Fruit fly (Drosophila melanogaster) whole organism, embryonic: ENCODE data around the gene CG13707.
A peak's percentile ranks its signal among the peaks of the same experiment; 100 is the strongest.

Experiments
- Adf1 ChIP-seq: fragments of 200-800 bp; sonication (Bioruptor generic); IDR thresholded peaks from 2 replicates; pipeline ENCODE4 v1.3.6; 2022; ENCODE audit warnings: missing biosample characterization, missing genetic modification characterization
- BEAF-32 ChIP-seq: fragments of 200-800 bp; sonication (Bioruptor generic); optimal IDR thresholded peaks from 3 replicates; lab custom pipeline; 2017; ENCODE audit warnings: missing biosample characterization, missing genetic modification characterization, mild to moderate bottlenecking, moderate library complexity, missing genetic modification reagents
- CG10321 ChIP-seq: fragments of 200-800 bp; sonication (Bioruptor generic); IDR thresholded peaks from 2 replicates; pipeline ENCODE4 v1.3.6; 2022; ENCODE audit warnings: missing biosample characterization, missing genetic modification characterization
- CG10654 ChIP-seq: fragments of 200-800 bp; sonication (Bioruptor generic); optimal IDR thresholded peaks from 2 replicates; lab custom pipeline; 2016; ENCODE audit warnings: missing biosample characterization, missing genetic modification characterization
- CG11085 ChIP-seq: fragments of 200-800 bp; sonication (Bioruptor generic); IDR thresholded peaks from 2 replicates; pipeline ENCODE4 v1.3.6; 2022; ENCODE audit warnings: missing biosample characterization, missing genetic modification characterization
- CG14050 ChIP-seq: fragments of 200-800 bp; sonication (Bioruptor generic); IDR thresholded peaks from 3 replicates; pipeline ENCODE4 v1.3.6; 2022; ENCODE audit warnings: missing biosample characterization, missing genetic modification characterization
- CG17186 ChIP-seq: fragments of 200-800 bp; sonication (Bioruptor generic); optimal IDR thresholded peaks from 3 replicates; lab custom pipeline; 2017; ENCODE audit warnings: missing biosample characterization, missing genetic modification reagents, missing genetic modification characterization
- CG17385 ChIP-seq: fragments of 200-800 bp; sonication (Bioruptor generic); optimal IDR thresholded peaks from 3 replicates; lab custom pipeline; 2018; ENCODE audit warnings: missing biosample characterization, mild to moderate bottlenecking, missing genetic modification characterization
- CG2202 ChIP-seq: fragments of 200-800 bp; sonication (Bioruptor generic); optimal IDR thresholded peaks from 2 replicates; lab custom pipeline; 2018; ENCODE audit warnings: missing biosample characterization, mild to moderate bottlenecking, missing genetic modification characterization
- CG2678 ChIP-seq: fragments of 200-800 bp; sonication (Bioruptor generic); optimal IDR thresholded peaks from 3 replicates; lab custom pipeline; 2019; ENCODE audit warnings: missing biosample characterization, mild to moderate bottlenecking, missing genetic modification characterization, moderate library complexity
- CG30020 ChIP-seq: fragments of 200-800 bp; optimal IDR thresholded peaks from 2 replicates; lab custom pipeline; 2019; ENCODE audit warnings: missing biosample characterization, mild to moderate bottlenecking, missing genetic modification characterization, moderate library complexity
- CG31224 ChIP-seq: fragments of 200-800 bp; sonication (Bioruptor generic); IDR thresholded peaks from 2 replicates; pipeline ENCODE4 v1.3.6; 2022; ENCODE audit warnings: missing biosample characterization, missing genetic modification characterization
- CG32772 ChIP-seq: fragments of 200-800 bp; sonication (Bioruptor generic); IDR thresholded peaks from 2 replicates; pipeline ENCODE4 v1.3.6; 2022; ENCODE audit warnings: missing biosample characterization, missing genetic modification characterization
- CG33557 ChIP-seq: fragments of 200-800 bp; sonication (Bioruptor generic); optimal IDR thresholded peaks from 2 replicates; lab custom pipeline; 2019; ENCODE audit warnings: missing biosample characterization, mild to moderate bottlenecking, missing genetic modification characterization, moderate library complexity
- CG43689 ChIP-seq: fragments of 200-800 bp; sonication (Bioruptor generic); IDR thresholded peaks from 2 replicates; pipeline ENCODE4 v1.3.6; 2022; ENCODE audit warnings: missing biosample characterization, missing genetic modification characterization
- CG4617 ChIP-seq: fragments of 200-800 bp; sonication (Bioruptor generic); optimal IDR thresholded peaks from 3 replicates; lab custom pipeline; 2016; ENCODE audit warnings: missing biosample characterization, missing genetic modification characterization, borderline replicate concordance
- CG6689 ChIP-seq: fragments of 200-800 bp; sonication (Bioruptor generic); IDR thresholded peaks from 2 replicates; pipeline ENCODE4 v1.3.6; 2022; ENCODE audit warnings: missing biosample characterization, missing genetic modification characterization
- CG6765 ChIP-seq: fragments of 200-800 bp; sonication (Bioruptor generic); optimal IDR thresholded peaks from 3 replicates; lab custom pipeline; 2017; ENCODE audit warnings: missing biosample characterization, mild to moderate bottlenecking, missing genetic modification characterization
- CG7271 ChIP-seq: fragments of 200-800 bp; sonication (Bioruptor generic); optimal IDR thresholded peaks from 2 replicates; lab custom pipeline; 2018; ENCODE audit warnings: missing biosample characterization, mild to moderate bottlenecking, missing genetic modification characterization, moderate library complexity
- CG7372 ChIP-seq: fragments of 200-800 bp; sonication (Bioruptor generic); IDR thresholded peaks from 2 replicates; pipeline ENCODE4 v1.3.6; 2022; ENCODE audit warnings: missing biosample characterization, missing genetic modification characterization
- CG9437 ChIP-seq: fragments of 200-800 bp; sonication (Bioruptor generic); optimal IDR thresholded peaks from 2 replicates; lab custom pipeline; 2018; ENCODE audit warnings: missing biosample characterization, mild to moderate bottlenecking, missing genetic modification characterization
- CG9609 ChIP-seq: fragments of 200-800 bp; sonication (Bioruptor generic); optimal IDR thresholded peaks from 3 replicates; lab custom pipeline; 2016; ENCODE audit warnings: missing biosample characterization, missing genetic modification characterization
- CoRest ChIP-seq: fragments of 200-800 bp; sonication (Bioruptor generic); optimal IDR thresholded peaks from 3 replicates; lab custom pipeline; 2018; ENCODE audit warnings: missing biosample characterization, mild to moderate bottlenecking, missing genetic modification characterization, moderate library complexity
- HLH4C ChIP-seq: fragments of 200-800 bp; sonication (Bioruptor generic); IDR thresholded peaks from 3 replicates; pipeline ENCODE4 v1.3.6; 2022; ENCODE audit warnings: missing biosample characterization, missing genetic modification characterization; ENCODE audit not compliant: partially characterized antibody
- HLHmδ ChIP-seq: fragments of 200-800 bp; sonication (Bioruptor generic); optimal IDR thresholded peaks from 2 replicates; lab custom pipeline; 2018; ENCODE audit warnings: missing biosample characterization, mild to moderate bottlenecking, missing genetic modification characterization, moderate library complexity
- Hr78 ChIP-seq, 2 experiments: fragments of 200-800 bp in 1 of 2; fragments of >200 bp in 1 of 2; sonication (Bioruptor generic) in 1 of 2; optimal IDR thresholded peaks; 2 replicates each; lab custom pipeline; 2017 to 2019; ENCODE audit warnings: missing biosample characterization in 2 of 2, missing genetic modification characterization in 2 of 2, mild to moderate bottlenecking in 1 of 2, moderate library complexity in 1 of 2
- Myb ChIP-seq: fragments of 200-800 bp; sonication (Bioruptor generic); optimal IDR thresholded peaks from 2 replicates; lab custom pipeline; 2016; ENCODE audit warnings: missing biosample characterization, missing genetic modification characterization
- Nf-YA ChIP-seq: fragments of 200-800 bp; sonication (Bioruptor generic); IDR thresholded peaks from 2 replicates; pipeline ENCODE4 v1.3.6; 2022; ENCODE audit warnings: missing biosample characterization, missing genetic modification characterization
- YL-1 ChIP-seq: fragments of 200-800 bp; sonication (Bioruptor generic); optimal IDR thresholded peaks from 3 replicates; lab custom pipeline; 2017; ENCODE audit warnings: missing biosample characterization, mild to moderate bottlenecking, missing genetic modification characterization
- ato ChIP-seq: fragments of 200-800 bp; sonication (Bioruptor generic); IDR thresholded peaks from 2 replicates; pipeline ENCODE4 v1.3.6; 2022; ENCODE audit warnings: missing biosample characterization, missing genetic modification characterization; ENCODE audit not compliant: partially characterized antibody
- bbx ChIP-seq: fragments of 200-800 bp; sonication (Bioruptor generic); IDR thresholded peaks from 2 replicates; pipeline ENCODE4 v1.3.6; 2022; ENCODE audit warnings: missing biosample characterization, missing genetic modification characterization; ENCODE audit not compliant: partially characterized antibody
- bowl ChIP-seq: fragments of 200-800 bp; sonication (Bioruptor generic); IDR thresholded peaks from 2 replicates; pipeline ENCODE4 v1.3.6; 2022; ENCODE audit warnings: missing biosample characterization, missing genetic modification characterization
- bsh ChIP-seq, 2 experiments: fragments of 200-800 bp; sonication (Bioruptor generic); optimal IDR thresholded peaks; 2 replicates each; lab custom pipeline; 2017 to 2018; ENCODE audit warnings: mild to moderate bottlenecking in 2 of 2, missing biosample characterization in 2 of 2, missing genetic modification characterization in 2 of 2, moderate library complexity in 1 of 2
- cas ChIP-seq: fragments of 200-800 bp; sonication (Bioruptor generic); IDR thresholded peaks from 2 replicates; pipeline ENCODE4 v1.3.6; 2022; ENCODE audit warnings: missing biosample characterization, missing genetic modification characterization
- dpn ChIP-seq, 2 experiments: fragments of 200-800 bp; sonication (Bioruptor generic); optimal IDR thresholded peaks; 3 replicates each; lab custom pipeline; 2016; ENCODE audit warnings: missing biosample characterization in 2 of 2, missing genetic modification characterization in 2 of 2
- dysf ChIP-seq: fragments of 200-800 bp; sonication (Bioruptor generic); IDR thresholded peaks from 3 replicates; pipeline ENCODE4 v1.3.6; 2022; ENCODE audit warnings: missing biosample characterization, missing genetic modification characterization
- en ChIP-seq: fragments of 200-800 bp; sonication (Bioruptor generic); optimal IDR thresholded peaks from 2 replicates; lab custom pipeline; 2016; ENCODE audit warnings: missing biosample characterization, missing genetic modification characterization
- ewg ChIP-seq: fragments of 200-800 bp; sonication (Bioruptor generic); optimal IDR thresholded peaks from 3 replicates; lab custom pipeline; 2017; ENCODE audit warnings: mild to moderate bottlenecking, missing biosample characterization, missing genetic modification reagents, missing genetic modification characterization
- gcm ChIP-seq: fragments of 200-800 bp; sonication (Bioruptor generic); optimal IDR thresholded peaks from 2 replicates; lab custom pipeline; 2019; ENCODE audit warnings: missing biosample characterization, mild to moderate bottlenecking, missing genetic modification characterization, moderate library complexity
- h ChIP-seq: fragments of >200 bp; optimal IDR thresholded peaks from 2 replicates; lab custom pipeline; 2017
- her ChIP-seq: fragments of 200-800 bp; sonication (Bioruptor generic); optimal IDR thresholded peaks from 2 replicates; lab custom pipeline; 2016; ENCODE audit warnings: missing biosample characterization, missing genetic modification characterization
- pho ChIP-seq: fragments of 200-800 bp; sonication (Bioruptor generic); optimal IDR thresholded peaks from 2 replicates; lab custom pipeline; 2016; ENCODE audit warnings: missing biosample characterization, missing genetic modification characterization
- ranshi ChIP-seq: fragments of 200-800 bp; sonication (Bioruptor generic); IDR thresholded peaks from 2 replicates; pipeline ENCODE4 v1.3.6; 2022; ENCODE audit warnings: missing biosample characterization, missing genetic modification characterization
- scrt ChIP-seq: fragments of 200-800 bp; sonication (Bioruptor generic); optimal IDR thresholded peaks from 2 replicates; lab custom pipeline; 2018; ENCODE audit warnings: missing biosample characterization, mild to moderate bottlenecking, missing genetic modification characterization, moderate library complexity
- sima ChIP-seq: fragments of 200-800 bp; sonication (Bioruptor generic); optimal IDR thresholded peaks from 2 replicates; lab custom pipeline; 2016; ENCODE audit warnings: missing biosample characterization, missing genetic modification characterization
- sqz ChIP-seq: fragments of 200-800 bp; sonication (Bioruptor generic); optimal IDR thresholded peaks from 3 replicates; lab custom pipeline; 2018; ENCODE audit warnings: missing biosample characterization, mild to moderate bottlenecking, missing genetic modification characterization
- tgo ChIP-seq: fragments of 200-800 bp; sonication (Bioruptor generic); IDR thresholded peaks from 3 replicates; pipeline ENCODE4 v1.3.6; 2022; ENCODE audit warnings: missing biosample characterization, missing genetic modification characterization
- twi ChIP-seq: fragments of 200-800 bp; optimal IDR thresholded peaks from 2 replicates; lab custom pipeline; 2019; ENCODE audit warnings: missing biosample characterization, mild to moderate bottlenecking, missing genetic modification characterization, moderate library complexity
- zen2 ChIP-seq: fragments of 200-800 bp; sonication (Bioruptor generic); IDR thresholded peaks from 3 replicates; pipeline ENCODE4 v1.3.6; 2022; ENCODE audit warnings: missing biosample characterization, missing genetic modification characterization; ENCODE audit not compliant: partially characterized antibody

The CG13707 gene

DNA sequence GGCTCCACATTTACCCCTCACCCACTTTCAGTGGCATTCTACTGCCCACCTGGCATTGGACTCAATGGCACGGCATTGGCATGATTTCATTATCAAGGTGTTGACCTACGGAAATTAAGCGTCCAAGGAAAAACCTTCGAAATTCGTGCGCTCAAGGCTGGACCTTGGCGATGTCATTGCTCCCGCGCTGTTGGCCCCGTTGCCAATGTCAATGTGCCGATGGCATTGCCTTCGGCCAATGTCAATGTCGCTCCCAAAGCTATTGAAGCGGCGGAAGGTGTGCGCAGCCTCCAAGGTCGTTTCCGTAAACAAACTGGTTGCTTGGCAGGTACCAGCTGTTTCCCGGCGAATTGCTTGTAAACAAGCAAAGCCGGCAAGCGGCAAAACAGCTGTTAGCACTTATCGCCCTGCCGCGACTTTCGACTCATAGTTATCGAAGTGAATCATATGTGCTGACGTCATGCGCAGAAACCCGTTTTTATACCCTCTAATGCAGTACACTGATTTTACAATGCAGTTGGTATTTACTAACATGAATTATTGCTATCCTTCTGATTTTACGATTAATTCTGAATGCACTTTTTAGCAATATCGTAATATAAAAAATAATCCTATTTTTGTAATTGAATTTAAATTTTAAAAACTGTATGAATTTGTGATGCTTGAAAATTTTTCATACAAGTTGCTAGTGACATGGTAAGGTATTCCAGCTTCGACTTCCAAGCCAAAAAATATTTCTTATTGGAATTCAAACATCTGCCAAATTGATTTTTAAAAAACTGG is 15.4 kb downstream of the CG13707 start (continued):
- TF ChIP-seq bsh (GFP tag; optimal IDR thresholded peaks at IDR 0.05; lab: Kevin White, UChicago), result peak in 1 of 2 experiments; percentile 96
- peak; percentile 91 for TF ChIP-seq bowl (GFP tag; lab: Robert Waterston, UW)
- TF ChIP-seq Hr78 (GFP tag; optimal IDR thresholded peaks at IDR 0.05; lab: Kevin White, UChicago), result no peak
- TF ChIP-seq CG31224, result peak; percentile 93
- TF ChIP-seq CG30020 (tag; lab: Kevin White, UChicago), result no peak
- peak; percentile 68 for TF ChIP-seq en (GFP tag; lab: Kevin White, UChicago)
- TF ChIP-seq CG11085, result peak; percentile 93
- peak; percentile 98 for TF ChIP-seq dysf (GFP tag; lab: Robert Waterston, UW)
- TF ChIP-seq YL-1 (GFP tag; lab: Kevin White, UChicago), result peak; percentile 87
- TF ChIP-seq CG6689 (GFP tag; lab: Robert Waterston, UW), result peak; percentile 97
- peak; percentile 82 for TF ChIP-seq Adf1
- peak; percentile 58; the same call in 1 of the 2 replicates for TF ChIP-seq bbx (GFP tag; lab: Robert Waterston, UW)
- TF ChIP-seq ewg, result peak; percentile 98
- TF ChIP-seq scrt, result peak; percentile 96
- peak; percentile 95 for TF ChIP-seq CG7372
- no peak for TF ChIP-seq Myb (GFP tag; lab: Kevin White, UChicago)
- TF ChIP-seq h, result no peak
- peak; percentile 91 for TF ChIP-seq CG10654 (GFP tag; lab: Kevin White, UChicago)
- peak; percentile 93 for TF ChIP-seq CG6765 (GFP tag; lab: Kevin White, UChicago)
- TF ChIP-seq Nf-YA (GFP tag; lab: Robert Waterston, UW), result peak; percentile 95
- TF ChIP-seq CG17385 (GFP tag; lab: Kevin White, UChicago), result peak; percentile 90
- TF ChIP-seq CG17186 (GFP tag; lab: Kevin White, UChicago), result peak; percentile 80
- peak; percentile 82 for TF ChIP-seq CG10321 (GFP tag; lab: Robert Waterston, UW)
- TF ChIP-seq gcm, result no peak
- peak; percentile 97 for TF ChIP-seq CoRest (tag; lab: Kevin White, UChicago)
- TF ChIP-seq pho, result peak; percentile 94
- TF ChIP-seq ranshi (GFP tag; lab: Robert Waterston, UW), result peak; percentile 97
- TF ChIP-seq CG9437 (GFP tag; lab: Kevin White, UChicago), result peak; percentile 91
- TF ChIP-seq twi (tag; lab: Kevin White, UChicago), result peak; percentile 91
- TF ChIP-seq CG2202 (tag; lab: Kevin White, UChicago), result peak; percentile 89
- peak; percentile 81 for TF ChIP-seq zen2 (GFP tag; lab: Robert Waterston, UW)
- peak; percentile 83 for TF ChIP-seq CG7271
- TF ChIP-seq cas (GFP tag; lab: Robert Waterston, UW), result peak; percentile 93
- peak; percentile 95 for TF ChIP-seq CG32772 (GFP tag; lab: Robert Waterston, UW)
- peak; percentile 88 for TF ChIP-seq CG43689 (GFP tag; lab: Robert Waterston, UW)
- no peak for TF ChIP-seq HLHmδ (GFP tag; lab: Kevin White, UChicago)
- TF ChIP-seq CG2678 (tag; lab: Kevin White, UChicago), result peak; percentile 97
- no peak for TF ChIP-seq ato (GFP tag; lab: Robert Waterston, UW)
- peak; percentile 72 for TF ChIP-seq her (GFP tag; lab: Kevin White, UChicago)
- TF ChIP-seq CG14050 (GFP tag; lab: Robert Waterston, UW), result peak; percentile 94
- TF ChIP-seq CG4617, result peak; percentile 81
- TF ChIP-seq CG9609 (GFP tag; lab: Kevin White, UChicago), result peak; percentile 81
- peak; percentile 46 for TF ChIP-seq BEAF-32
- peak; percentile 51 for TF ChIP-seq sima
- no peak for TF ChIP-seq sqz
- TF ChIP-seq HLH4C, result peak; percentile 32; the same call in 1 of the 3 replicates
- TF ChIP-seq tgo, result peak; percentile 96
- peak; percentile 76 for TF ChIP-seq CG33557 (GFP tag; lab: Kevin White, UChicago)
- TF ChIP-seq dpn (GFP tag; optimal IDR thresholded peaks at IDR 0.05; lab: Kevin White, UChicago), result peak; percentile 94 to 97
